Fruit fly (Drosophila melanogaster) whole organism, adult: ENCODE data around the gene Hsp23.

ENCODE experiments used
- CG11617 ChIP-seq: fragments of 200-800 bp; sonication (Bioruptor generic); optimal IDR thresholded peaks from 2 replicates; lab custom pipeline; 2017; ENCODE audit warnings: mild to moderate bottlenecking, missing biosample characterization, missing genetic modification reagents, missing genetic modification characterization
- CG1620 ChIP-seq: fragments of 200-800 bp; sonication (Bioruptor generic); optimal IDR thresholded peaks from 2 replicates; lab custom pipeline; 2016; ENCODE audit warnings: missing biosample characterization, missing genetic modification characterization
- CG33017 ChIP-seq: fragments of 200-800 bp; sonication (Bioruptor generic); optimal IDR thresholded peaks from 2 replicates; lab custom pipeline; 2018; ENCODE audit warnings: missing biosample characterization, mild to moderate bottlenecking, missing genetic modification characterization, moderate library complexity
- CG5204 ChIP-seq: fragments of 200-800 bp; sonication (Bioruptor generic); optimal IDR thresholded peaks from 2 replicates; lab custom pipeline; 2016; ENCODE audit warnings: missing biosample characterization, missing genetic modification characterization
- CG7045 ChIP-seq: fragments of 200-800 bp; sonication (Bioruptor generic); optimal IDR thresholded peaks from 2 replicates; lab custom pipeline; 2017; ENCODE audit warnings: missing biosample characterization, mild to moderate bottlenecking, missing genetic modification characterization
- Clk ChIP-seq: fragments of 200-800 bp; sonication (Bioruptor generic); optimal IDR thresholded peaks from 2 replicates; lab custom pipeline; 2017; ENCODE audit warnings: missing biosample characterization, missing genetic modification characterization
- Crg-1 ChIP-seq: fragments of 200-800 bp; sonication (Bioruptor generic); optimal IDR thresholded peaks from 2 replicates; lab custom pipeline; 2016; ENCODE audit warnings: missing biosample characterization, missing genetic modification characterization
- Mnt ChIP-seq: fragments of 200-800 bp; sonication (Bioruptor generic); optimal IDR thresholded peaks from 2 replicates; lab custom pipeline; 2016; ENCODE audit warnings: missing biosample characterization, mild to moderate bottlenecking, missing genetic modification characterization
- bab1 ChIP-seq: fragments of 200-800 bp; sonication (Bioruptor generic); optimal IDR thresholded peaks from 3 replicates; lab custom pipeline; 2019; ENCODE audit warnings: missing biosample characterization, mild to moderate bottlenecking, missing genetic modification characterization, moderate library complexity
- cnc ChIP-seq, 2 experiments: fragments of >200 bp; optimal IDR thresholded peaks; 2 replicates each; lab custom pipeline; 2017
- kay ChIP-seq: fragments of 200-800 bp; sonication (Bioruptor generic); peaks from one replicate; lab custom pipeline; 2016; ENCODE audit warnings: missing biosample characterization, missing genetic modification characterization, borderline replicate concordance
- tj ChIP-seq: fragments of 200-800 bp; sonication (Bioruptor generic); optimal IDR thresholded peaks from 3 replicates; lab custom pipeline; 2017; ENCODE audit warnings: missing biosample characterization, mild to moderate bottlenecking, missing genetic modification characterization, moderate library complexity
- toe ChIP-seq: fragments of 200-800 bp; sonication (Bioruptor generic); optimal IDR thresholded peaks from 2 replicates; lab custom pipeline; 2016; ENCODE audit warnings: missing biosample characterization, missing genetic modification characterization

dm6 chr3L:9397156-9397555, 15.5 kb downstream of the Hsp23 start:
- TF ChIP-seq toe = peak; percentile 36
- TF ChIP-seq cnc (optimal IDR thresholded peaks at IDR 0.05; lab: Kevin White, UChicago) = no peak
- TF ChIP-seq Clk = peak; percentile 72
- TF ChIP-seq kay = peak; percentile 92
- TF ChIP-seq Crg-1 (GFP tag; lab: Kevin White, UChicago) = peak; percentile 86
- peak; percentile 72 for TF ChIP-seq CG11617 (GFP tag; lab: Kevin White, UChicago)
- no peak for TF ChIP-seq CG5204
- no peak for TF ChIP-seq tj (GFP tag; lab: Kevin White, UChicago)
- peak; percentile 76 for TF ChIP-seq CG33017 (tag; lab: Kevin White, UChicago)
- peak; percentile 57 for TF ChIP-seq bab1
- peak; percentile 77 for TF ChIP-seq Mnt
- TF ChIP-seq CG7045 (GFP tag; lab: Kevin White, UChicago) = peak; percentile 92
- peak; percentile 69 for TF ChIP-seq CG1620 (GFP tag; lab: Kevin White, UChicago)
